Fruit fly (Drosophila melanogaster) whole organism, pupa: ENCODE results near the gene CG14440.

Experiments used
- CG10348 ChIP-seq: fragments of 200-800 bp; sonication (Bioruptor generic); IDR thresholded peaks from 2 replicates; pipeline ENCODE4 v1.3.6; 2022; ENCODE audit warnings: missing biosample characterization, missing genetic modification characterization
- CG12605 ChIP-seq: fragments of 200-800 bp; sonication (Bioruptor generic); IDR thresholded peaks from 2 replicates; pipeline ENCODE4 v1.3.6; 2022; ENCODE audit warnings: missing biosample characterization, missing genetic modification characterization
- CG13204 ChIP-seq: fragments of 200-800 bp; sonication (Bioruptor generic); optimal IDR thresholded peaks from 2 replicates; lab custom pipeline; 2018; ENCODE audit warnings: missing biosample characterization, mild to moderate bottlenecking, missing genetic modification characterization, moderate library complexity
- CG14655 ChIP-seq: fragments of 200-800 bp; sonication (Bioruptor generic); optimal IDR thresholded peaks from 3 replicates; lab custom pipeline; 2017; ENCODE audit warnings: mild to moderate bottlenecking, missing biosample characterization, missing genetic modification reagents, missing genetic modification characterization
- CG15710 ChIP-seq: fragments of 200-800 bp; sonication (Bioruptor generic); optimal IDR thresholded peaks from 2 replicates; lab custom pipeline; 2018; ENCODE audit warnings: missing biosample characterization, mild to moderate bottlenecking, missing genetic modification characterization, moderate library complexity
- CG17806 ChIP-seq: fragments of 200-800 bp; sonication (Bioruptor generic); optimal IDR thresholded peaks from 2 replicates; lab custom pipeline; 2018; ENCODE audit warnings: missing biosample characterization, mild to moderate bottlenecking, missing genetic modification characterization, moderate library complexity
- CG32121 ChIP-seq: fragments of 200-800 bp; sonication (Bioruptor generic); IDR thresholded peaks from 2 replicates; pipeline ENCODE4 v1.3.6; 2022; ENCODE audit warnings: missing biosample characterization, missing genetic modification characterization
- CG34367 ChIP-seq: fragments of 200-800 bp; sonication (Bioruptor generic); optimal IDR thresholded peaks from 2 replicates; lab custom pipeline; 2018; ENCODE audit warnings: missing biosample characterization, mild to moderate bottlenecking, missing genetic modification characterization
- CG4496 ChIP-seq: fragments of 200-800 bp; sonication (Bioruptor generic); IDR thresholded peaks from 3 replicates; pipeline ENCODE4 v1.3.6; 2022; ENCODE audit warnings: missing biosample characterization, missing genetic modification characterization
- CG8159 ChIP-seq: fragments of 200-800 bp; sonication (Bioruptor generic); optimal IDR thresholded peaks from 3 replicates; lab custom pipeline; 2018; ENCODE audit warnings: missing biosample characterization, mild to moderate bottlenecking, missing genetic modification characterization, moderate library complexity
- CG8301 ChIP-seq: fragments of 200-800 bp; sonication (Bioruptor generic); optimal IDR thresholded peaks from 2 replicates; lab custom pipeline; 2018; ENCODE audit warnings: missing biosample characterization, mild to moderate bottlenecking, missing genetic modification characterization
- CG9948 ChIP-seq: fragments of 200-800 bp; sonication (Bioruptor generic); optimal IDR thresholded peaks from 2 replicates; lab custom pipeline; 2018; ENCODE audit warnings: missing biosample characterization, mild to moderate bottlenecking, missing genetic modification characterization, moderate library complexity
- D1 ChIP-seq: fragments of 200-800 bp; sonication (Bioruptor generic); optimal IDR thresholded peaks from 2 replicates; lab custom pipeline; 2018; ENCODE audit warnings: missing biosample characterization, mild to moderate bottlenecking, missing genetic modification characterization, moderate library complexity
- EcR ChIP-seq: fragments of 200-800 bp; sonication (Bioruptor generic); optimal IDR thresholded peaks from 3 replicates; lab custom pipeline; 2019; ENCODE audit warnings: missing biosample characterization, missing genetic modification characterization, mild to moderate bottlenecking, moderate library complexity, missing genetic modification reagents
- Ets98B ChIP-seq: fragments of 200-800 bp; sonication (Bioruptor generic); IDR thresholded peaks from 2 replicates; pipeline ENCODE4 v1.3.6; 2022; ENCODE audit warnings: missing biosample characterization, missing genetic modification characterization
- Pif1A ChIP-seq: fragments of 200-800 bp; sonication (Bioruptor generic); optimal IDR thresholded peaks from 3 replicates; lab custom pipeline; 2016; ENCODE audit warnings: missing biosample characterization, missing genetic modification characterization
- Pif1B ChIP-seq: fragments of 200-800 bp; sonication (Bioruptor generic); optimal IDR thresholded peaks from 3 replicates; lab custom pipeline; 2016; ENCODE audit warnings: missing biosample characterization, missing genetic modification characterization
- Snoo ChIP-seq: fragments of 200-800 bp; sonication (Bioruptor generic); optimal IDR thresholded peaks from 3 replicates; lab custom pipeline; 2017; ENCODE audit warnings: missing biosample characterization, mild to moderate bottlenecking, missing genetic modification characterization, inconsistent platforms
- fd96Ca ChIP-seq: fragments of 200-800 bp; sonication (Bioruptor generic); IDR thresholded peaks from 3 replicates; pipeline ENCODE4 v1.3.6; 2022; ENCODE audit warnings: missing biosample characterization, missing genetic modification characterization
- gl ChIP-seq: fragments of 200-800 bp; sonication (Bioruptor generic); optimal IDR thresholded peaks from 2 replicates; lab custom pipeline; 2018; ENCODE audit warnings: missing biosample characterization, mild to moderate bottlenecking, missing genetic modification characterization
- rn ChIP-seq: fragments of 200-800 bp; sonication (Bioruptor generic); IDR thresholded peaks from 2 replicates; pipeline ENCODE4 v1.3.6; 2022; ENCODE audit warnings: missing biosample characterization, missing genetic modification characterization

CG14440 gene

dm6 chrX:6678635-6679501, 19.5 kb downstream of the CG14440 start, which contains the start of gene ND-ASHI:
ND-ASHI (minus strand) TSS chrX:6679118.
- peak; percentile 97 for TF ChIP-seq CG32121 (GFP tag; lab: Robert Waterston, UW)
- TF ChIP-seq gl (tag; lab: Kevin White, UChicago): peak; percentile 92
- peak; percentile 97 for TF ChIP-seq CG34367 (tag; lab: Kevin White, UChicago)
- TF ChIP-seq CG4496 (GFP tag; lab: Robert Waterston, UW): peak; percentile 99
- TF ChIP-seq D1: no peak
- peak; percentile 61 for TF ChIP-seq EcR (GFP tag; lab: Kevin White, UChicago)
- peak; percentile 97 for TF ChIP-seq CG12605 (GFP tag; lab: Robert Waterston, UW)
- TF ChIP-seq fd96Ca (GFP tag; lab: Robert Waterston, UW): peak; percentile 98
- TF ChIP-seq CG9948 (tag; lab: Kevin White, UChicago): peak; percentile 95
- TF ChIP-seq CG8301 (tag; lab: Kevin White, UChicago): peak; percentile 97
- peak; percentile 92 for TF ChIP-seq rn (GFP tag; lab: Robert Waterston, UW)
- TF ChIP-seq Snoo (tag; lab: Kevin White, UChicago): peak; percentile 96
- peak; percentile 97 for TF ChIP-seq Pif1A
- peak; percentile 95 for TF ChIP-seq CG17806
- TF ChIP-seq CG13204 (GFP tag; lab: Kevin White, UChicago): peak; percentile 93
- TF ChIP-seq CG8159: peak; percentile 96
- peak; percentile 96 for TF ChIP-seq Pif1B (GFP tag; lab: Kevin White, UChicago)
- TF ChIP-seq CG14655: peak; percentile 97
- TF ChIP-seq CG10348 (GFP tag; lab: Robert Waterston, UW): peak; percentile 89
- peak; percentile 98 for TF ChIP-seq Ets98B (GFP tag; lab: Robert Waterston, UW)
- peak; percentile 97 for TF ChIP-seq CG15710

- TF ChIP-seq fd96Ca (GFP tag; lab: Robert Waterston, UW) (no peak), CG10348 (GFP tag; lab: Robert Waterston, UW) (no peak), CG4496 (GFP tag; lab: Robert Waterston, UW) (no peak), CG8301 (tag; lab: Kevin White, UChicago) (no peak), D1 (no peak), gl (tag; lab: Kevin White, UChicago) (no peak), Snoo (tag; lab: Kevin White, UChicago) (no peak), Ets98B (GFP tag; lab: Robert Waterston, UW) (no peak), Pif1B (GFP tag; lab: Kevin White, UChicago) (no peak), CG15710 (no peak), CG13204 (GFP tag; lab: Kevin White, UChicago) (no peak), CG9948 (tag; lab: Kevin White, UChicago) (no peak), CG14655 (no peak), Pif1A (no peak), CG12605 (GFP tag; lab: Robert Waterston, UW) (no peak), CG34367 (tag; lab: Kevin White, UChicago) (no peak), CG17806 (no peak), EcR (GFP tag; lab: Kevin White, UChicago) (no peak), CG8159 (no peak), CG32121 (GFP tag; lab: Robert Waterston, UW) (no peak)
These were observed 20.4 kb downstream of the CG14440 start, which contains the start of gene Fum1 for dm6 chrX:6677826-6678489. Fum1 (plus strand) TSS chrX:6678424.

dm6 chrX:6673637-6674487, 24.5 kb downstream of the CG14440 start, which contains the start of the genes CG3198 and Mcm6:
CG3198 (minus strand) TSS chrX:6673973.
Mcm6 (plus strand) TSS chrX:6674387.
- TF ChIP-seq CG4496 (GFP tag; lab: Robert Waterston, UW) (0 out of 3 replicates have a peak, but pooled peaks have one; percentile 16), CG32121 (GFP tag; lab: Robert Waterston, UW) (no peak), CG9948 (tag; lab: Kevin White, UChicago) (no peak), CG8301 (tag; lab: Kevin White, UChicago) (no peak)

dm6 chrX:6663976-6664375, 34.4 kb downstream of the CG14440 start:
- no peak for TF ChIP-seq CG8301 (tag; lab: Kevin White, UChicago)
- TF ChIP-seq CG14655: no peak
- TF ChIP-seq EcR (GFP tag; lab: Kevin White, UChicago): no peak
- no peak for TF ChIP-seq CG9948 (tag; lab: Kevin White, UChicago)
- no peak for TF ChIP-seq Pif1B (GFP tag; lab: Kevin White, UChicago)
- no peak for TF ChIP-seq CG32121 (GFP tag; lab: Robert Waterston, UW)
- TF ChIP-seq Ets98B (GFP tag; lab: Robert Waterston, UW): no peak
- TF ChIP-seq CG17806: no peak
- TF ChIP-seq CG34367 (tag; lab: Kevin White, UChicago): no peak
- no peak for TF ChIP-seq Snoo (tag; lab: Kevin White, UChicago)
- no peak for TF ChIP-seq gl (tag; lab: Kevin White, UChicago)
- no peak for TF ChIP-seq fd96Ca (GFP tag; lab: Robert Waterston, UW)
